Worm (Caenorhabditis elegans) whole organism, late embryonic: ENCODE data around the gene C17B7.12.

Experiments used
- K02D7.2 ChIP-seq: sonication (generic microtip); optimal IDR thresholded peaks from 2 replicates; lab custom pipeline; 2017; ENCODE audit warnings: mild to moderate bottlenecking, missing genetic modification characterization, missing compliant biosample characterization
- K09A11.1 ChIP-seq: sonication (generic microtip); optimal IDR thresholded peaks from 2 replicates; lab custom pipeline; 2017; ENCODE audit warnings: antibody characterized with exemption, mild to moderate bottlenecking, missing genetic modification characterization, missing compliant biosample characterization; ENCODE audit not compliant: insufficient read depth
- ceh-18 ChIP-seq: sonication (generic microtip); optimal IDR thresholded peaks from 2 replicates; lab custom pipeline; 2016; ENCODE audit warnings: missing genetic modification characterization, missing compliant biosample characterization
- ceh-19 ChIP-seq: fragments of 200-800 bp; sonication (Bioruptor generic); optimal IDR thresholded peaks from 2 replicates; lab custom pipeline; 2018; ENCODE audit warnings: mild to moderate bottlenecking, missing genetic modification characterization, missing compliant biosample characterization
- ceh-22 ChIP-seq: sonication (generic microtip); optimal IDR thresholded peaks from 2 replicates; lab custom pipeline; 2017; ENCODE audit warnings: missing biosample characterization, missing genetic modification characterization
- ceh-24 ChIP-seq: sonication (generic microtip); optimal IDR thresholded peaks from 2 replicates; lab custom pipeline; 2016; ENCODE audit warnings: mild to moderate bottlenecking, missing genetic modification characterization, missing compliant biosample characterization
- ceh-30 ChIP-seq: fragments of 150-350 bp; optimal IDR thresholded peaks from 2 replicates; lab custom pipeline; 2014; ENCODE audit warnings: missing biosample characterization, missing genetic modification characterization
- ceh-34 ChIP-seq: sonication (generic microtip); optimal IDR thresholded peaks from 2 replicates; lab custom pipeline; 2016; ENCODE audit warnings: mild to moderate bottlenecking, missing genetic modification characterization, missing compliant biosample characterization
- ceh-45 ChIP-seq: fragments of 200-800 bp; sonication (Bioruptor generic); IDR thresholded peaks from 2 replicates; pipeline ENCODE4 v1.3.6; 2022; ENCODE audit warnings: missing genetic modification reagents, missing genetic modification characterization, missing compliant biosample characterization
- ceh-48 ChIP-seq: sonication (generic microtip); optimal IDR thresholded peaks from 2 replicates; lab custom pipeline; 2016; ENCODE audit warnings: missing genetic modification characterization, inconsistent platforms, missing compliant biosample characterization
- ceh-9 ChIP-seq: sonication (generic microtip); optimal IDR thresholded peaks from 2 replicates; lab custom pipeline; 2016; ENCODE audit warnings: mild to moderate bottlenecking, missing genetic modification characterization, inconsistent platforms, missing compliant biosample characterization
- elt-2 ChIP-seq: sonication (generic microtip); optimal IDR thresholded peaks from 2 replicates; lab custom pipeline; 2016; ENCODE audit warnings: missing genetic modification reagents, missing genetic modification characterization, missing compliant biosample characterization
- elt-4 ChIP-seq: sonication (generic microtip); optimal IDR thresholded peaks from 2 replicates; lab custom pipeline; 2016; ENCODE audit warnings: missing genetic modification characterization, missing compliant biosample characterization
- ets-4 ChIP-seq: sonication (generic microtip); optimal IDR thresholded peaks from 2 replicates; lab custom pipeline; 2016; ENCODE audit warnings: missing genetic modification characterization, missing compliant biosample characterization
- eyg-1 ChIP-seq: sonication (generic microtip); optimal IDR thresholded peaks from 2 replicates; lab custom pipeline; 2016; ENCODE audit warnings: missing genotype, missing genetic modification characterization, missing compliant biosample characterization
- fkh-6 ChIP-seq: sonication (generic microtip); optimal IDR thresholded peaks from 2 replicates; lab custom pipeline; 2016; ENCODE audit warnings: missing genetic modification characterization, missing compliant biosample characterization
- gmeb-2 ChIP-seq: sonication (generic microtip); optimal IDR thresholded peaks from 2 replicates; lab custom pipeline; 2016; ENCODE audit warnings: missing genetic modification characterization, inconsistent platforms, missing compliant biosample characterization
- hlh-15 ChIP-seq: sonication (generic microtip); optimal IDR thresholded peaks from 2 replicates; lab custom pipeline; 2016; ENCODE audit warnings: missing genetic modification characterization, missing compliant biosample characterization
- hlh-6 ChIP-seq: sonication (generic microtip); optimal IDR thresholded peaks from 2 replicates; lab custom pipeline; 2016; ENCODE audit warnings: missing genotype, missing genetic modification characterization, missing compliant biosample characterization
- hlh-8 ChIP-seq: sonication (generic microtip); optimal IDR thresholded peaks from 2 replicates; lab custom pipeline; 2016; ENCODE audit warnings: missing genotype, missing genetic modification characterization, missing compliant biosample characterization
- nfya-1 ChIP-seq: sonication (generic microtip); optimal IDR thresholded peaks from 2 replicates; lab custom pipeline; 2017; ENCODE audit warnings: missing genetic modification characterization, mild to moderate bottlenecking, missing compliant biosample characterization, antibody characterized with exemption, moderate library complexity
- nhr-11 ChIP-seq: fragments of 150-350 bp; optimal IDR thresholded peaks from 2 replicates; lab custom pipeline; 2014; ENCODE audit warnings: missing biosample characterization, missing genetic modification characterization
- nhr-232 ChIP-seq: sonication (generic microtip); optimal IDR thresholded peaks from 2 replicates; lab custom pipeline; 2016; ENCODE audit warnings: missing genetic modification characterization, missing compliant biosample characterization
- odd-2 ChIP-seq: sonication (generic microtip); optimal IDR thresholded peaks from 2 replicates; lab custom pipeline; 2017; ENCODE audit warnings: antibody characterized with exemption, mild to moderate bottlenecking, missing genetic modification characterization, missing compliant biosample characterization
- pat-9 ChIP-seq: fragments of 200-800 bp; sonication (Bioruptor generic); optimal IDR thresholded peaks from 2 replicates; lab custom pipeline; 2018; ENCODE audit warnings: mild to moderate bottlenecking, missing genetic modification characterization, moderate library complexity, missing compliant biosample characterization
- pax-1 ChIP-seq: fragments of 150-350 bp; optimal IDR thresholded peaks from 2 replicates; lab custom pipeline; 2014; ENCODE audit warnings: missing biosample characterization, missing genetic modification characterization
- pha-4 ChIP-seq: fragments of 150-350 bp; optimal IDR thresholded peaks from 2 replicates; lab custom pipeline; 2018; ENCODE audit warnings: missing biosample characterization, missing genetic modification reagents, missing genetic modification characterization
- ref-2 ChIP-seq: sonication (generic microtip); optimal IDR thresholded peaks from 2 replicates; lab custom pipeline; 2016; ENCODE audit warnings: missing genetic modification characterization, missing compliant biosample characterization
- rnt-1 ChIP-seq: sonication (generic microtip); optimal IDR thresholded peaks from 2 replicates; lab custom pipeline; 2016; ENCODE audit warnings: missing genetic modification characterization, missing compliant biosample characterization
- sdc-2 ChIP-seq: sonication (generic microtip); optimal IDR thresholded peaks from 2 replicates; lab custom pipeline; 2016; ENCODE audit warnings: missing genotype, missing genetic modification characterization, missing compliant biosample characterization
- syd-9 ChIP-seq: sonication (generic microtip); optimal IDR thresholded peaks from 2 replicates; lab custom pipeline; 2016; ENCODE audit warnings: mild to moderate bottlenecking, missing genetic modification characterization, moderate library complexity, missing compliant biosample characterization
- unc-3 ChIP-seq, 2 experiments: fragments of 200-800 bp in 1 of 2; sonication (Bioruptor generic) in 1 of 2; sonication (generic microtip) in 1 of 2; conservative IDR thresholded peaks in 1 of 2; optimal IDR thresholded peaks in 1 of 2; 2 replicates each; pipeline versions ENCODE4 v1.3.6 to Lab custom; 2016 to 2022; ENCODE audit warnings: missing compliant biosample characterization in 2 of 2, missing genetic modification characterization in 2 of 2, missing genetic modification reagents in 1 of 2
- unc-42 ChIP-seq: sonication (generic microtip); optimal IDR thresholded peaks from 2 replicates; lab custom pipeline; 2016; ENCODE audit warnings: missing genotype, missing genetic modification characterization, missing compliant biosample characterization
- unc-55 ChIP-seq: sonication (generic microtip); optimal IDR thresholded peaks from 2 replicates; lab custom pipeline; 2017; ENCODE audit warnings: missing biosample characterization, missing genetic modification reagents, missing genetic modification characterization
- unc-86 ChIP-seq: sonication (generic microtip); optimal IDR thresholded peaks from 2 replicates; lab custom pipeline; 2016; ENCODE audit warnings: missing genetic modification characterization, missing compliant biosample characterization

C17B7.12 gene

DNA sequence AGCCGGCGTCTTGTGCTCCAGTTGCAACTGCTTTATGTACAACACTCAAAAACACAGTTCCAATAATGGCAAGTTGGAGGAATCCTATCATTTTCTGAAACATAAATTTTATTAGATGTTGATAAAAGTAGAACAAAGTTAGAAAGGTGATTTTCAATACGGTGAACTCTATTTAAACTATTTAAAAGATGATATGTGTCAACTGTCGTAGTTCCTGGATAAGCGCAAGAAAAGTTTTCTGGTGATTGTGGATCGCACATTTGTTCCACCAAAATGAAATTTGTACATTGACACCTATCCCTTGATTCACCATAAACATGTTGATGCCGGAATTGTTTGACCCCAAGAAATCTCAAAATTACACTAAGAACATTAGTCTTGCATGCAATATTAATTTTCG, 21.0 kb upstream of the C17B7.12 start, which contains the start of gene C17B7.9:
Gene C17B7.9, minus strand, starts transcription at position 101 of the 400 bp plus-strand sequence.
- no peak for TF ChIP-seq K09A11.1 (tag; lab: Kevin White, UChicago)
- no peak for TF ChIP-seq unc-3 (GFP tag; conservative IDR thresholded peaks at IDR 0.05; lab: Robert Waterston, UW)
- no peak for TF ChIP-seq unc-3 (tag; optimal IDR thresholded peaks at IDR 0.05; lab: Kevin White, UChicago)
- no peak for TF ChIP-seq rnt-1 (tag; lab: Kevin White, UChicago)
- TF ChIP-seq unc-42 (tag; lab: Kevin White, UChicago): no peak
- TF ChIP-seq ceh-34: no peak
- no peak for TF ChIP-seq ceh-30 (tag; lab: Kevin White, UChicago)
- TF ChIP-seq odd-2 (tag; lab: Kevin White, UChicago): no peak
- no peak for TF ChIP-seq hlh-15 (tag; lab: Kevin White, UChicago)
- no peak for TF ChIP-seq nfya-1
- no peak for TF ChIP-seq eyg-1 (tag; lab: Kevin White, UChicago)
- no peak for TF ChIP-seq K02D7.2 (tag; lab: Kevin White, UChicago)
- no peak for TF ChIP-seq ceh-9
- no peak for TF ChIP-seq ref-2
- TF ChIP-seq sdc-2: no peak
- no peak for TF ChIP-seq hlh-8 (tag; lab: Kevin White, UChicago)
- no peak for TF ChIP-seq pat-9 (tag; lab: Kevin White, UChicago)
- no peak for TF ChIP-seq gmeb-2 (tag; lab: Kevin White, UChicago)
- no peak for TF ChIP-seq nhr-11

DNA sequence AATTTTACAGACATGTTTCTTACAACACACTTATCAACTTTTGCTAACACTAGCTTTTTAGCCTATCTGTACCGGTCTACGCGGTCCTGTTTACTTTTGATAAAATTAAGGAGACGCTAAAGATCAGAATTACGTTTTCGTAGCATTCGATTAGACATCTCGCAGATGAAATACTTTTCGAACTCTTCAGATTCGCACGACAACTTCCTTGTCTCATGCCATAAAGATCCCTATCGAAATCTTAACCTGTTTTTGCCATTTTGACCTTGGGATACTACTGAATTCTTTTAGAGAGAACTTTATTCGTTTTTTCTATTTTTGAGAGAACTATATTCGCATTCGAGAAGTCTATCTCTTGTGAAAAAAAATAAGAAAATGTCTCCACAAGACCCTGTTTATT, 19.7 kb upstream of the C17B7.12 start, which contains the start of gene C17B7.5:
Gene C17B7.5, plus strand, starts transcription at position 301 of the 400 bp plus-strand sequence.
- TF ChIP-seq fkh-6 (tag; lab: Kevin White, UChicago) (no peak), K09A11.1 (tag; lab: Kevin White, UChicago) (no peak), ceh-48 (no peak), sdc-2 (no peak)

DNA sequence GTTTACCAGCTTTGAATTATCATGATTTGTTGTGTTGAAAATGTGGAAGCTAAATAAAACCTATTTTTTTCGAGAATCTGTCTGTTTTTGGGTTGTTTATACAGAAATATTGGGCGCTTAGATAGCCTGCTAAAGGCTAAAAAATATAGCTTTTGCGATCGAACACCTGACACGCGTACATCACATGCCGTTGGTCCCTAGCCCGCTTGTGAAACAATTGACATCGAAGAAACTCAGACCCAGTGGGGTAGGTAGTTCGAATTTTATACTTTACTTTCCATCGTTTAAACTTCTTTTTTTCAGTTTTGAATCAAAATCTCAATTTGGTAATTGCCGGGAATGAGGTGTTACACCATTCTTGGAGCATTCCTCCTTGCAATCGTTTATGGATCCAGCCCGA, 14.0 kb upstream of the C17B7.12 start, which contains the start of gene C17B7.4:
Gene C17B7.4, plus strand, starts transcription at position 301 of the 400 bp plus-strand sequence.
- TF ChIP-seq ceh-18 (tag; lab: Kevin White, UChicago) (no peak), ceh-24 (tag; lab: Kevin White, UChicago) (no peak), elt-2 (tag; lab: Kevin White, UChicago) (no peak), ceh-19 (GFP tag; lab: Kevin White, UChicago) (no peak), unc-3 (GFP tag; conservative IDR thresholded peaks at IDR 0.05; lab: Robert Waterston, UW) (no peak), unc-3 (tag; optimal IDR thresholded peaks at IDR 0.05; lab: Kevin White, UChicago) (no peak), pax-1 (tag; lab: Kevin White, UChicago) (no peak), syd-9 (no peak), ceh-22 (tag; lab: Kevin White, UChicago) (no peak), hlh-15 (tag; lab: Kevin White, UChicago) (no peak)

DNA sequence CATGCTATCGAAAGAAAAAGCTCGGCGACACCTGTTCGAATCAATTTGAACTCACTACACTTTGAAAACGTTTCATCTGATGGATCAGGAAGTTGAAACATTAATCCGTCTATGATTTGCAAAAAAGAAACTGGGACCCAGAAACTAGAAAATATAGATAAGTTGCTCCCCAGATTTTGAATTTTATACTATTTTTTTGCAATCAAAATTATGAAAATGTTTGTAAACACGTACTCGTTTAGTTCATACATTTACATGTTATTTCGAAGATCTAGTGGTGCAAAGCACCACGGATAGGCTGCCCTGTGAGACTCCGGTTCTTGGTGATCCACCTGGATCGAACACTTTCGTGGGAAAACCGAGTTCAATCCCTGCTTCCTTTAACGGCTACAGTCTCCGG, 11.1 kb upstream of the C17B7.12 start, which contains the start of gene C17B7.10:
Gene C17B7.10, minus strand, starts transcription at position 101 of the 400 bp plus-strand sequence.
- TF ChIP-seq unc-86 (tag; lab: Kevin White, UChicago) (no peak), ceh-22 (tag; lab: Kevin White, UChicago) (no peak), nhr-232 (tag; lab: Kevin White, UChicago) (no peak), ceh-48 (no peak), unc-3 (GFP tag; conservative IDR thresholded peaks at IDR 0.05; lab: Robert Waterston, UW) (no peak), unc-3 (tag; optimal IDR thresholded peaks at IDR 0.05; lab: Kevin White, UChicago) (no peak), ceh-24 (tag; lab: Kevin White, UChicago) (no peak), hlh-6 (tag; lab: Kevin White, UChicago) (no peak), elt-4 (no peak), hlh-8 (tag; lab: Kevin White, UChicago) (no peak), elt-2 (tag; lab: Kevin White, UChicago) (no peak), pha-4 (tag; lab: Kevin White, UChicago) (no peak), ceh-45 (no peak), ceh-18 (tag; lab: Kevin White, UChicago) (no peak), ets-4 (tag; lab: Kevin White, UChicago) (no peak), unc-55 (GFP tag; lab: Kevin White, UChicago) (no peak)
